Worm (Caenorhabditis elegans): ENCODE results near the gene Y79H2A.2.

DNA sequence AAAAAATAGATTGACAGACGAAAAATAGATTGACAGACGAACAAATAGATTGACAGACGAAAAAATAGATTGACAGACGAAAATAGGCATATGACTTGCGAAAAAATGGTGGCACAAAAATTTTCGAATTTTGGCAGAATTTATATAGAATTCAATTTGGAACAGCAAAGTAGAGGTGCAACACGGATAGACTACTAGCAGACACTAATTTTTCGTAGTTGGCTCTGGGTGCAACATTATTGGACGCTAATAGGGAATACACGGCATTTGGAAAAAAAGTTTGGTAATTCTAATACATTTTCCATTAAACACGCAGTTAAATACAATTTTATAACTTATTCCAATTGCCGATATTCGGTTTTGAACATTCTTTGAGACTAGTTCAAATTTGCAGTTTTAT is 21.2 kb downstream of the Y79H2A.2 start:
- no peak for TF ChIP-seq tab-1 (GFP tag; IDR thresholded peaks at IDR 0.05)
- no peak for TF ChIP-seq ztf-29 (GFP tag; IDR thresholded peaks at IDR 0.05)
- no peak for TF ChIP-seq flt-1 (GFP tag; IDR thresholded peaks at IDR 0.05)
- no peak for TF ChIP-seq klf-2 (GFP tag; conservative IDR thresholded peaks at IDR 0.05)
- no peak for TF ChIP-seq ztf-23 (GFP tag; IDR thresholded peaks at IDR 0.05)
- no peak for TF ChIP-seq cog-1 (tag; optimal IDR thresholded peaks at IDR 0.05)
